Worm (Caenorhabditis elegans) whole organism, L4/young adult: ENCODE data around the gene spsb-2.

Experiments
- W03F9.2 ChIP-seq: fragments of 150-350 bp; optimal IDR thresholded peaks from 2 replicates; lab custom pipeline; 2014; ENCODE audit warnings: missing biosample characterization, missing genetic modification characterization
- dao-5 ChIP-seq: sonication (generic microtip); optimal IDR thresholded peaks from 2 replicates; lab custom pipeline; 2016; ENCODE audit warnings: missing genotype, missing genetic modification characterization, moderate library complexity, missing compliant biosample characterization
- him-1 ChIP-seq: sonication (generic microtip); optimal IDR thresholded peaks from 2 replicates; lab custom pipeline; 2016; ENCODE audit warnings: missing genotype, missing genetic modification reagents, missing genetic modification characterization, missing compliant biosample characterization

DNA sequence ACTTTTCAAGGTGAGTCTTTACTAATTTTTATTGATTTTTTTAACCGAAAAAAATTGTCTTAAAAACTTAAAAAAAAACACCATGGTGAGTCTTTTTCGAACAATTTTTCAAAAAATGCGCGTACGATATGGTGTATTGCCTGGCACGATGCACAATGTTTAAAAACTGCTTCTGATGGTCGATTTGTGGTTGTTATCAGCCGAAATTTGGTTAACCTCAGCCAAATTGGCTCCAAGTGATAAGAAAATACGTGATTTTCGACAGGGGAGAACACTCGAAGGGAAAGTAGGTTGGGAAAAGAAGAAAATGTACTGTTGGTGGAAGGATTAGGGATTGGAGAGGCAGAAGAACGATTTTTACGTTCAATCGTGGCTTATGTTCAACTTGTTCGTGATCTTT lies 22.6 kb upstream of the spsb-2 start:
- TF ChIP-seq him-1 (no peak), W03F9.2 (tag; lab: Kevin White, UChicago) (no peak), dao-5 (tag; lab: Kevin White, UChicago) (no peak)
